Worm (Caenorhabditis elegans) whole organism, early embryonic: Measurements from ENCODE around the gene T01B4.3.

Experiments
- F13C5.2 ChIP-seq: sonication (generic microtip); optimal IDR thresholded peaks from 2 replicates; lab custom pipeline; 2017; ENCODE audit warnings: mild to moderate bottlenecking, missing genetic modification characterization, inconsistent platforms, missing compliant biosample characterization
- ama-1 ChIP-seq: fragments of 150-350 bp; optimal IDR thresholded peaks from 2 replicates; lab custom pipeline; 2014
- hmg-4 ChIP-seq: fragments of 200-800 bp; sonication (Bioruptor generic); optimal IDR thresholded peaks from 2 replicates; lab custom pipeline; 2018; ENCODE audit warnings: mild to moderate bottlenecking, missing genetic modification characterization, missing compliant biosample characterization
- tbx-11 ChIP-seq: fragments of 200-800 bp; sonication (Bioruptor generic); IDR thresholded peaks from 2 replicates; pipeline ENCODE4 v1.3.6; 2022; ENCODE audit warnings: missing genetic modification characterization, missing compliant biosample characterization

ce11 chrX:16300422-16300821, 17.1 kb downstream of the T01B4.3 start:
- TF ChIP-seq ama-1 (lab: Kevin White, UChicago) (no peak), tbx-11 (GFP tag; lab: Robert Waterston, UW) (no peak), F13C5.2 (no peak), hmg-4 (GFP tag; lab: Kevin White, UChicago) (no peak)
